Fruit fly (Drosophila melanogaster) whole organism, embryonic: ENCODE results near the gene CG7739.

Source experiments
- B-H1 ChIP-seq: fragments of 200-800 bp; sonication (Bioruptor generic); IDR thresholded peaks from 3 replicates; pipeline ENCODE4 v1.3.6; 2022; ENCODE audit warnings: missing biosample characterization, missing genetic modification characterization
- CG12236 ChIP-seq: fragments of 200-800 bp; sonication (Bioruptor generic); optimal IDR thresholded peaks from 2 replicates; lab custom pipeline; 2016; ENCODE audit warnings: missing biosample characterization, missing genetic modification characterization
- CG13775 ChIP-seq: fragments of 200-800 bp; sonication (Bioruptor generic); optimal IDR thresholded peaks from 3 replicates; lab custom pipeline; 2017; ENCODE audit warnings: missing biosample characterization, mild to moderate bottlenecking, missing genetic modification characterization
- CG14860 ChIP-seq: fragments of 200-800 bp; sonication (Bioruptor generic); IDR thresholded peaks from 3 replicates; pipeline ENCODE4 v1.3.6; 2022; ENCODE audit warnings: missing biosample characterization, missing genetic modification characterization; ENCODE audit not compliant: partially characterized antibody
- CG1529 ChIP-seq: fragments of 200-800 bp; sonication (Bioruptor generic); optimal IDR thresholded peaks from 3 replicates; lab custom pipeline; 2018; ENCODE audit warnings: missing biosample characterization, missing genetic modification characterization
- CG16815 ChIP-seq: fragments of 200-800 bp; sonication (Bioruptor generic); optimal IDR thresholded peaks from 3 replicates; lab custom pipeline; 2017; ENCODE audit warnings: missing biosample characterization, mild to moderate bottlenecking, missing genetic modification characterization
- CG17612 ChIP-seq: fragments of 200-800 bp; sonication (Bioruptor generic); IDR thresholded peaks from 2 replicates; pipeline ENCODE4 v1.3.6; 2022; ENCODE audit warnings: missing biosample characterization, missing genetic modification characterization
- CG17912 ChIP-seq: fragments of 200-800 bp; sonication (Bioruptor generic); optimal IDR thresholded peaks from 2 replicates; lab custom pipeline; 2018; ENCODE audit warnings: missing biosample characterization, mild to moderate bottlenecking, missing genetic modification characterization
- CG34376 ChIP-seq: fragments of 200-800 bp; sonication (Bioruptor generic); optimal IDR thresholded peaks from 2 replicates; lab custom pipeline; 2018; ENCODE audit warnings: missing biosample characterization, mild to moderate bottlenecking, missing genetic modification characterization
- CG34422 ChIP-seq: fragments of 200-800 bp; sonication (Bioruptor generic); IDR thresholded peaks from 3 replicates; pipeline ENCODE4 v1.3.6; 2022; ENCODE audit warnings: missing biosample characterization, missing genetic modification characterization
- CG4282 ChIP-seq: fragments of 200-800 bp; sonication (Bioruptor generic); optimal IDR thresholded peaks from 2 replicates; lab custom pipeline; 2016; ENCODE audit warnings: missing biosample characterization, missing genetic modification characterization
- CG4707 ChIP-seq: fragments of 200-800 bp; sonication (Bioruptor generic); optimal IDR thresholded peaks from 2 replicates; lab custom pipeline; 2018; ENCODE audit warnings: missing biosample characterization, mild to moderate bottlenecking, missing genetic modification characterization, moderate library complexity
- CG7556 ChIP-seq: fragments of 200-800 bp; sonication (Bioruptor generic); optimal IDR thresholded peaks from 2 replicates; lab custom pipeline; 2017; ENCODE audit warnings: missing biosample characterization, mild to moderate bottlenecking, missing genetic modification characterization
- CG8281 ChIP-seq: fragments of 200-800 bp; sonication (Bioruptor generic); optimal IDR thresholded peaks from 2 replicates; lab custom pipeline; 2018; ENCODE audit warnings: missing biosample characterization, mild to moderate bottlenecking, missing genetic modification characterization, moderate library complexity
- CG8359 ChIP-seq: fragments of 200-800 bp; sonication (Bioruptor generic); optimal IDR thresholded peaks from 2 replicates; lab custom pipeline; 2017; ENCODE audit warnings: missing biosample characterization, mild to moderate bottlenecking, missing genetic modification characterization, borderline replicate concordance
- CrebB ChIP-seq: fragments of 200-800 bp; sonication (Bioruptor generic); optimal IDR thresholded peaks from 3 replicates; lab custom pipeline; 2018; ENCODE audit warnings: missing biosample characterization, mild to moderate bottlenecking, missing genetic modification characterization
- Deaf1 ChIP-seq: fragments of 200-800 bp; optimal IDR thresholded peaks from 3 replicates; lab custom pipeline; 2019; ENCODE audit warnings: missing biosample characterization, mild to moderate bottlenecking, missing genetic modification characterization, moderate library complexity
- Dek ChIP-seq: fragments of 200-800 bp; sonication (Bioruptor generic); optimal IDR thresholded peaks from 3 replicates; lab custom pipeline; 2019; ENCODE audit warnings: missing biosample characterization, mild to moderate bottlenecking, missing genetic modification characterization, moderate library complexity
- E2f2 ChIP-seq: fragments of 200-800 bp; sonication (Bioruptor generic); IDR thresholded peaks from 2 replicates; pipeline ENCODE4 v1.3.6; 2022; ENCODE audit warnings: missing biosample characterization, missing genetic modification characterization
- Fer2 ChIP-seq: fragments of 200-800 bp; sonication (Bioruptor generic); optimal IDR thresholded peaks from 2 replicates; lab custom pipeline; 2018; ENCODE audit warnings: missing biosample characterization, mild to moderate bottlenecking, missing genetic modification characterization, moderate library complexity
- HHEX ChIP-seq: fragments of 200-800 bp; sonication (Bioruptor generic); optimal IDR thresholded peaks from 3 replicates; lab custom pipeline; 2017; ENCODE audit warnings: missing biosample characterization, mild to moderate bottlenecking, missing genetic modification characterization, missing genetic modification reagents
- Hmr ChIP-seq: fragments of 200-800 bp; sonication (Bioruptor generic); optimal IDR thresholded peaks from 3 replicates; lab custom pipeline; 2017; ENCODE audit warnings: mild to moderate bottlenecking, missing biosample characterization, missing genetic modification reagents, missing genetic modification characterization
- Meics ChIP-seq: fragments of 200-800 bp; sonication (Bioruptor generic); optimal IDR thresholded peaks from 2 replicates; lab custom pipeline; 2017; ENCODE audit warnings: missing biosample characterization, mild to moderate bottlenecking, missing genetic modification characterization
- Poxn ChIP-seq: fragments of 200-800 bp; sonication (Bioruptor generic); IDR thresholded peaks from 2 replicates; pipeline ENCODE4 v1.3.6; 2022; ENCODE audit warnings: missing biosample characterization, missing genetic modification characterization
- Sry-β ChIP-seq: fragments of 200-800 bp; sonication (Bioruptor generic); optimal IDR thresholded peaks from 2 replicates; lab custom pipeline; 2018; ENCODE audit warnings: missing biosample characterization, mild to moderate bottlenecking, missing genetic modification characterization, moderate library complexity
- cas ChIP-seq: fragments of 200-800 bp; sonication (Bioruptor generic); IDR thresholded peaks from 2 replicates; pipeline ENCODE4 v1.3.6; 2022; ENCODE audit warnings: missing biosample characterization, missing genetic modification characterization
- corto ChIP-seq: fragments of 200-800 bp; sonication (Bioruptor generic); optimal IDR thresholded peaks from 2 replicates; lab custom pipeline; 2016; ENCODE audit warnings: missing biosample characterization, mild to moderate bottlenecking, missing genetic modification characterization, moderate library complexity
- croc ChIP-seq: fragments of 200-800 bp; sonication (Bioruptor generic); conservative IDR thresholded peaks from 3 replicates; pipeline ENCODE4 v1.3.6; 2022; ENCODE audit warnings: missing biosample characterization, missing genetic modification characterization
- dati ChIP-seq: fragments of 200-800 bp; sonication (Bioruptor generic); IDR thresholded peaks from 2 replicates; pipeline ENCODE4 v1.3.6; 2022; ENCODE audit warnings: missing biosample characterization, missing genetic modification characterization
- eve ChIP-seq, 2 experiments: fragments of >200 bp; optimal IDR thresholded peaks; 2 replicates each; lab custom pipeline; 2017; ENCODE audit warnings: missing biosample characterization in 2 of 2, missing genetic modification characterization in 2 of 2
- fd64A ChIP-seq: fragments of 200-800 bp; sonication (Bioruptor generic); optimal IDR thresholded peaks from 3 replicates; lab custom pipeline; 2018; ENCODE audit warnings: missing biosample characterization, mild to moderate bottlenecking, missing genetic modification characterization
- gro ChIP-seq: fragments of 200-800 bp; sonication (Bioruptor generic); optimal IDR thresholded peaks from 2 replicates; lab custom pipeline; 2016; ENCODE audit warnings: missing biosample characterization, missing genetic modification characterization
- ham ChIP-seq: fragments of 200-800 bp; sonication (Bioruptor generic); IDR thresholded peaks from 2 replicates; pipeline ENCODE4 v1.3.6; 2022; ENCODE audit warnings: missing biosample characterization, missing genetic modification characterization
- hb ChIP-seq: fragments of 200-800 bp; sonication (Bioruptor generic); IDR thresholded peaks from 3 replicates; pipeline ENCODE4 v1.3.6; 2022; ENCODE audit warnings: missing biosample characterization, missing genetic modification characterization; ENCODE audit not compliant: partially characterized antibody
- hth ChIP-seq: fragments of >200 bp; optimal IDR thresholded peaks from 2 replicates; lab custom pipeline; 2017; ENCODE audit warnings: inconsistent platforms
- mirr ChIP-seq: fragments of 200-800 bp; sonication (Bioruptor generic); optimal IDR thresholded peaks from 3 replicates; lab custom pipeline; 2018; ENCODE audit warnings: missing biosample characterization, mild to moderate bottlenecking, missing genetic modification characterization
- onecut ChIP-seq: fragments of 200-800 bp; sonication (Bioruptor generic); IDR thresholded peaks from 2 replicates; pipeline ENCODE4 v1.3.6; 2022; ENCODE audit warnings: missing biosample characterization, missing genetic modification characterization
- org-1 ChIP-seq: fragments of 200-800 bp; sonication (Bioruptor generic); optimal IDR thresholded peaks from 2 replicates; lab custom pipeline; 2017; ENCODE audit warnings: missing biosample characterization, missing genetic modification characterization
- pho ChIP-seq: fragments of 200-800 bp; sonication (Bioruptor generic); optimal IDR thresholded peaks from 2 replicates; lab custom pipeline; 2016; ENCODE audit warnings: missing biosample characterization, missing genetic modification characterization
- pita ChIP-seq: fragments of 200-800 bp; sonication (Bioruptor generic); optimal IDR thresholded peaks from 2 replicates; lab custom pipeline; 2017; ENCODE audit warnings: missing biosample characterization, mild to moderate bottlenecking, missing genetic modification characterization
- pnt ChIP-seq: fragments of 200-800 bp; sonication (Bioruptor generic); optimal IDR thresholded peaks from 3 replicates; lab custom pipeline; 2016; ENCODE audit warnings: missing biosample characterization, missing genetic modification characterization
- pum ChIP-seq: fragments of 200-800 bp; sonication (Bioruptor generic); optimal IDR thresholded peaks from 2 replicates; lab custom pipeline; 2016; ENCODE audit warnings: missing biosample characterization, missing genetic modification characterization
- ro ChIP-seq: fragments of 200-800 bp; sonication (Bioruptor generic); IDR thresholded peaks from 2 replicates; pipeline ENCODE4 v1.3.6; 2022; ENCODE audit warnings: missing biosample characterization, missing genetic modification characterization
- so ChIP-seq: fragments of 200-800 bp; sonication (Bioruptor generic); IDR thresholded peaks from 3 replicates; pipeline ENCODE4 v1.3.6; 2022; ENCODE audit warnings: missing biosample characterization, missing genetic modification characterization
- sob ChIP-seq: fragments of 200-800 bp; sonication (Bioruptor generic); IDR thresholded peaks from 2 replicates; pipeline ENCODE4 v1.3.6; 2022; ENCODE audit warnings: missing biosample characterization, missing genetic modification characterization
- stwl ChIP-seq: fragments of 200-800 bp; sonication (Bioruptor generic); optimal IDR thresholded peaks from 3 replicates; lab custom pipeline; 2018; ENCODE audit warnings: missing biosample characterization, mild to moderate bottlenecking, missing genetic modification characterization, moderate library complexity
- twi ChIP-seq: fragments of 200-800 bp; optimal IDR thresholded peaks from 2 replicates; lab custom pipeline; 2019; ENCODE audit warnings: missing biosample characterization, mild to moderate bottlenecking, missing genetic modification characterization, moderate library complexity
- vnd ChIP-seq: fragments of 200-800 bp; sonication (Bioruptor generic); IDR thresholded peaks from 3 replicates; pipeline ENCODE4 v1.3.6; 2022; ENCODE audit warnings: missing biosample characterization, missing genetic modification characterization; ENCODE audit not compliant: partially characterized antibody
- zfh2 ChIP-seq: fragments of 200-800 bp; sonication (Bioruptor generic); optimal IDR thresholded peaks from 2 replicates; lab custom pipeline; 2016; ENCODE audit warnings: missing biosample characterization, missing genetic modification characterization

Gene CG7739

dm6 chr3L:15534274-15535227 is 28.3 kb downstream of the CG7739 start (continued):
- peak; percentile 59 for TF ChIP-seq pum (GFP tag; lab: Kevin White, UChicago)
- peak; percentile 67 for TF ChIP-seq CG34422
- TF ChIP-seq zfh2 (GFP tag; lab: Kevin White, UChicago), result peak; percentile 59
- peak; percentile 48 for TF ChIP-seq gro
- TF ChIP-seq Poxn (GFP tag; lab: Robert Waterston, UW), result no peak
- no peak for TF ChIP-seq hth (lab: Kevin White, UChicago)
- TF ChIP-seq eve (GFP tag; optimal IDR thresholded peaks at IDR 0.05; lab: Kevin White, UChicago), result peak in 1 of 2 experiments; percentile 92
- TF ChIP-seq CrebB (tag; lab: Kevin White, UChicago), result no peak
- TF ChIP-seq vnd (GFP tag; lab: Robert Waterston, UW), result no peak
- TF ChIP-seq Fer2 (tag; lab: Kevin White, UChicago), result no peak
- TF ChIP-seq CG8359 (GFP tag; lab: Kevin White, UChicago), result peak; percentile 21
- TF ChIP-seq CG7556 (GFP tag; lab: Kevin White, UChicago), result peak; percentile 92
- TF ChIP-seq CG4282 (GFP tag; lab: Kevin White, UChicago), result no peak
- TF ChIP-seq sob (GFP tag; lab: Robert Waterston, UW), result no peak
- no peak for TF ChIP-seq croc (GFP tag; lab: Robert Waterston, UW)
- TF ChIP-seq CG13775 (GFP tag; lab: Kevin White, UChicago), result peak; percentile 84
- TF ChIP-seq pho (GFP tag; lab: Kevin White, UChicago), result peak; percentile 73
- no peak for TF ChIP-seq CG4707 (GFP tag; lab: Kevin White, UChicago)
- no peak for TF ChIP-seq ro
- no peak for TF ChIP-seq ham (GFP tag; lab: Robert Waterston, UW)
- peak; percentile 79 for TF ChIP-seq Hmr (GFP tag; lab: Kevin White, UChicago)
- TF ChIP-seq CG34376 (GFP tag; lab: Kevin White, UChicago), result no peak
- no peak for TF ChIP-seq CG14860 (GFP tag; lab: Robert Waterston, UW)
- TF ChIP-seq org-1 (GFP tag; lab: Kevin White, UChicago), result peak; percentile 65
- TF ChIP-seq E2f2 (GFP tag; lab: Robert Waterston, UW), result no peak
- TF ChIP-seq CG17912, result no peak
- no peak for TF ChIP-seq pita (GFP tag; lab: Kevin White, UChicago)
- TF ChIP-seq CG1529, result peak; percentile 62
- TF ChIP-seq stwl (tag; lab: Kevin White, UChicago), result no peak
- no peak for TF ChIP-seq mirr (GFP tag; lab: Kevin White, UChicago)
- TF ChIP-seq CG12236 (GFP tag; lab: Kevin White, UChicago), result peak; percentile 5
- TF ChIP-seq onecut (GFP tag; lab: Robert Waterston, UW), result no peak
- peak; percentile 77 for TF ChIP-seq CG16815 (GFP tag; lab: Kevin White, UChicago)
- no peak for TF ChIP-seq hb (GFP tag; lab: Robert Waterston, UW)
- no peak for TF ChIP-seq so (GFP tag; lab: Robert Waterston, UW)
- no peak for TF ChIP-seq cas (GFP tag; lab: Robert Waterston, UW)
- no peak; the same call in 2 of the 3 replicates for TF ChIP-seq B-H1 (GFP tag; lab: Robert Waterston, UW)
- peak; percentile 30 for TF ChIP-seq twi (tag; lab: Kevin White, UChicago)
- peak; percentile 56 for TF ChIP-seq pnt (GFP tag; lab: Kevin White, UChicago)
- no peak for TF ChIP-seq dati (GFP tag; lab: Robert Waterston, UW)
- peak; percentile 12 for TF ChIP-seq Sry-β (GFP tag; lab: Kevin White, UChicago)
- TF ChIP-seq Deaf1 (tag; lab: Kevin White, UChicago), result peak; percentile 32
- TF ChIP-seq fd64A, result no peak
- peak; percentile 67 for TF ChIP-seq Meics (GFP tag; lab: Kevin White, UChicago)
- TF ChIP-seq CG17612 (GFP tag; lab: Robert Waterston, UW), result no peak
- TF ChIP-seq Dek, result peak; percentile 70
- no peak for TF ChIP-seq CG8281 (tag; lab: Kevin White, UChicago)
- peak; percentile 32 for TF ChIP-seq HHEX (GFP tag; lab: Kevin White, UChicago)
- TF ChIP-seq corto, result no peak
